Fruit fly (Drosophila melanogaster) whole organism, embryonic: ENCODE measurements around the gene CG10694.

Experiments
- Atf-2 ChIP-seq: fragments of 200-800 bp; sonication (Bioruptor generic); optimal IDR thresholded peaks from 2 replicates; lab custom pipeline; 2016; ENCODE audit warnings: missing biosample characterization, missing genetic modification characterization
- Atf3 ChIP-seq: fragments of 200-800 bp; sonication (Bioruptor generic); optimal IDR thresholded peaks from 3 replicates; lab custom pipeline; 2016; ENCODE audit warnings: missing biosample characterization, missing genetic modification characterization
- Blimp-1 ChIP-seq: fragments of 200-800 bp; sonication (Bioruptor generic); optimal IDR thresholded peaks from 3 replicates; lab custom pipeline; 2018; ENCODE audit warnings: missing biosample characterization, missing genetic modification characterization, mild to moderate bottlenecking, moderate library complexity, missing genetic modification reagents
- CG10654 ChIP-seq: fragments of 200-800 bp; sonication (Bioruptor generic); optimal IDR thresholded peaks from 2 replicates; lab custom pipeline; 2016; ENCODE audit warnings: missing biosample characterization, missing genetic modification characterization
- CG11093 ChIP-seq: fragments of 200-800 bp; sonication (Bioruptor generic); IDR thresholded peaks from 3 replicates; pipeline ENCODE4 v1.3.6; 2022; ENCODE audit warnings: missing biosample characterization, missing genetic modification characterization
- CG13287 ChIP-seq: fragments of 200-800 bp; sonication (Bioruptor generic); IDR thresholded peaks from 2 replicates; pipeline ENCODE4 v1.3.6; 2022; ENCODE audit warnings: missing biosample characterization, missing genetic modification characterization; ENCODE audit not compliant: partially characterized antibody
- CG13296 ChIP-seq: fragments of 200-800 bp; sonication (Bioruptor generic); optimal IDR thresholded peaks from 3 replicates; lab custom pipeline; 2018; ENCODE audit warnings: missing biosample characterization, mild to moderate bottlenecking, missing genetic modification characterization
- CG14860 ChIP-seq: fragments of 200-800 bp; sonication (Bioruptor generic); IDR thresholded peaks from 3 replicates; pipeline ENCODE4 v1.3.6; 2022; ENCODE audit warnings: missing biosample characterization, missing genetic modification characterization; ENCODE audit not compliant: partially characterized antibody
- CG17359 ChIP-seq: fragments of 200-800 bp; sonication (Bioruptor generic); optimal IDR thresholded peaks from 3 replicates; lab custom pipeline; 2018; ENCODE audit warnings: missing biosample characterization, mild to moderate bottlenecking, missing genetic modification characterization, moderate library complexity
- CG17385 ChIP-seq: fragments of 200-800 bp; sonication (Bioruptor generic); optimal IDR thresholded peaks from 3 replicates; lab custom pipeline; 2018; ENCODE audit warnings: missing biosample characterization, mild to moderate bottlenecking, missing genetic modification characterization
- CG18262 ChIP-seq: fragments of 200-800 bp; optimal IDR thresholded peaks from 3 replicates; lab custom pipeline; 2019; ENCODE audit warnings: missing biosample characterization, mild to moderate bottlenecking, missing genetic modification characterization, moderate library complexity
- CG2116 ChIP-seq: fragments of 200-800 bp; sonication (Bioruptor generic); optimal IDR thresholded peaks from 3 replicates; lab custom pipeline; 2018; ENCODE audit warnings: missing biosample characterization, mild to moderate bottlenecking, missing genetic modification characterization
- CG30020 ChIP-seq: fragments of 200-800 bp; optimal IDR thresholded peaks from 2 replicates; lab custom pipeline; 2019; ENCODE audit warnings: missing biosample characterization, mild to moderate bottlenecking, missing genetic modification characterization, moderate library complexity
- CG33213 ChIP-seq: fragments of 200-800 bp; sonication (Bioruptor generic); optimal IDR thresholded peaks from 3 replicates; lab custom pipeline; 2016; ENCODE audit warnings: missing biosample characterization, missing genetic modification characterization
- CG33557 ChIP-seq: fragments of 200-800 bp; sonication (Bioruptor generic); optimal IDR thresholded peaks from 2 replicates; lab custom pipeline; 2019; ENCODE audit warnings: missing biosample characterization, mild to moderate bottlenecking, missing genetic modification characterization, moderate library complexity
- CG34422 ChIP-seq: fragments of 200-800 bp; sonication (Bioruptor generic); IDR thresholded peaks from 3 replicates; pipeline ENCODE4 v1.3.6; 2022; ENCODE audit warnings: missing biosample characterization, missing genetic modification characterization
- CG6813 ChIP-seq: fragments of 200-800 bp; sonication (Bioruptor generic); optimal IDR thresholded peaks from 2 replicates; lab custom pipeline; 2017; ENCODE audit warnings: missing biosample characterization, missing genetic modification characterization, mild to moderate bottlenecking, moderate library complexity, missing genetic modification reagents
- CG8281 ChIP-seq: fragments of 200-800 bp; sonication (Bioruptor generic); optimal IDR thresholded peaks from 2 replicates; lab custom pipeline; 2018; ENCODE audit warnings: missing biosample characterization, mild to moderate bottlenecking, missing genetic modification characterization, moderate library complexity
- CG8290 ChIP-seq, 3 experiments: fragments of 200-800 bp; sonication (Bioruptor generic); optimal IDR thresholded peaks; 2 replicates each; lab custom pipeline; 2016 to 2019; ENCODE audit warnings: missing biosample characterization in 3 of 3, missing genetic modification characterization in 3 of 3, mild to moderate bottlenecking in 2 of 3, moderate library complexity in 1 of 3
- CG9727 ChIP-seq: fragments of 200-800 bp; sonication (Bioruptor generic); optimal IDR thresholded peaks from 3 replicates; lab custom pipeline; 2017; ENCODE audit warnings: missing biosample characterization, mild to moderate bottlenecking, missing genetic modification characterization
- CG9797 ChIP-seq: fragments of 200-800 bp; sonication (Bioruptor generic); optimal IDR thresholded peaks from 3 replicates; lab custom pipeline; 2018; ENCODE audit warnings: missing biosample characterization, mild to moderate bottlenecking, missing genetic modification characterization
- CTCF ChIP-seq: fragments of 200-800 bp; sonication (Bioruptor generic); optimal IDR thresholded peaks from 2 replicates; lab custom pipeline; 2017; ENCODE audit warnings: missing biosample characterization, mild to moderate bottlenecking, missing genetic modification characterization, moderate library complexity
- Dip3 ChIP-seq: fragments of 200-800 bp; sonication (Bioruptor generic); optimal IDR thresholded peaks from 3 replicates; lab custom pipeline; 2016; ENCODE audit warnings: missing biosample characterization, missing genetic modification characterization
- Drgx ChIP-seq: fragments of 200-800 bp; sonication (Bioruptor generic); IDR thresholded peaks from 2 replicates; pipeline ENCODE4 v1.3.6; 2022; ENCODE audit warnings: missing biosample characterization, missing genetic modification characterization
- Hmx ChIP-seq: fragments of 200-800 bp; sonication (Bioruptor generic); optimal IDR thresholded peaks from 2 replicates; lab custom pipeline; 2016; ENCODE audit warnings: missing biosample characterization, missing genetic modification characterization
- Hr39 ChIP-seq: fragments of >200 bp; optimal IDR thresholded peaks from 2 replicates; lab custom pipeline; 2017
- Mad ChIP-seq: fragments of 200-800 bp; sonication (Bioruptor generic); optimal IDR thresholded peaks from 2 replicates; lab custom pipeline; 2016; ENCODE audit warnings: missing biosample characterization, missing genetic modification characterization
- Meics ChIP-seq: fragments of 200-800 bp; sonication (Bioruptor generic); optimal IDR thresholded peaks from 2 replicates; lab custom pipeline; 2017; ENCODE audit warnings: missing biosample characterization, mild to moderate bottlenecking, missing genetic modification characterization
- Nf-YC ChIP-seq: fragments of 200-800 bp; optimal IDR thresholded peaks from 3 replicates; lab custom pipeline; 2019; ENCODE audit warnings: missing biosample characterization, mild to moderate bottlenecking, missing genetic modification characterization, moderate library complexity
- Tbp ChIP-seq: fragments of >200 bp; optimal IDR thresholded peaks from 2 replicates; lab custom pipeline; 2018; ENCODE audit warnings: missing biosample characterization, missing genetic modification characterization
- Usf ChIP-seq: fragments of 200-800 bp; sonication (Bioruptor generic); optimal IDR thresholded peaks from 2 replicates; lab custom pipeline; 2017; ENCODE audit warnings: missing genotype, missing biosample characterization, missing genetic modification characterization
- ap ChIP-seq: fragments of 200-800 bp; sonication (Bioruptor generic); IDR thresholded peaks from 2 replicates; pipeline ENCODE4 v1.3.6; 2022; ENCODE audit warnings: missing biosample characterization, missing genetic modification characterization
- cg ChIP-seq: fragments of 200-800 bp; sonication (Bioruptor generic); optimal IDR thresholded peaks from 3 replicates; lab custom pipeline; 2019; ENCODE audit warnings: missing biosample characterization, mild to moderate bottlenecking, missing genetic modification characterization, moderate library complexity
- esg ChIP-seq: fragments of 200-800 bp; sonication (Bioruptor generic); conservative IDR thresholded peaks from 2 replicates; pipeline ENCODE4 v1.3.6; 2022; ENCODE audit warnings: missing biosample characterization, missing genetic modification characterization
- eve ChIP-seq, 2 experiments: fragments of >200 bp; optimal IDR thresholded peaks; 2 replicates each; lab custom pipeline; 2017; ENCODE audit warnings: missing biosample characterization in 2 of 2, missing genetic modification characterization in 2 of 2
- fd96Cb ChIP-seq: fragments of 200-800 bp; sonication (Bioruptor generic); optimal IDR thresholded peaks from 2 replicates; lab custom pipeline; 2018; ENCODE audit warnings: missing biosample characterization, mild to moderate bottlenecking, missing genetic modification characterization, moderate library complexity
- fu2 ChIP-seq: fragments of 200-800 bp; sonication (Bioruptor generic); optimal IDR thresholded peaks from 2 replicates; lab custom pipeline; 2016; ENCODE audit warnings: missing biosample characterization, missing genetic modification characterization
- gfzf ChIP-seq: fragments of 200-800 bp; sonication (Bioruptor generic); optimal IDR thresholded peaks from 2 replicates; lab custom pipeline; 2016; ENCODE audit warnings: missing biosample characterization, mild to moderate bottlenecking, missing genetic modification characterization, moderate library complexity
- ind ChIP-seq: fragments of 200-800 bp; sonication (Bioruptor generic); optimal IDR thresholded peaks from 3 replicates; lab custom pipeline; 2016; ENCODE audit warnings: missing biosample characterization, missing genetic modification characterization
- knrl ChIP-seq: fragments of 200-800 bp; sonication (Bioruptor generic); IDR thresholded peaks from 3 replicates; pipeline ENCODE4 v1.3.6; 2022; ENCODE audit warnings: missing biosample characterization, missing genetic modification characterization; ENCODE audit not compliant: partially characterized antibody
- lab ChIP-seq: fragments of 200-800 bp; sonication (Bioruptor generic); optimal IDR thresholded peaks from 3 replicates; lab custom pipeline; 2017; ENCODE audit warnings: missing biosample characterization, missing genetic modification characterization, mild to moderate bottlenecking, moderate library complexity, missing genetic modification reagents
- onecut ChIP-seq: fragments of 200-800 bp; sonication (Bioruptor generic); IDR thresholded peaks from 2 replicates; pipeline ENCODE4 v1.3.6; 2022; ENCODE audit warnings: missing biosample characterization, missing genetic modification characterization
- org-1 ChIP-seq: fragments of 200-800 bp; sonication (Bioruptor generic); optimal IDR thresholded peaks from 2 replicates; lab custom pipeline; 2017; ENCODE audit warnings: missing biosample characterization, missing genetic modification characterization
- ro ChIP-seq: fragments of 200-800 bp; sonication (Bioruptor generic); IDR thresholded peaks from 2 replicates; pipeline ENCODE4 v1.3.6; 2022; ENCODE audit warnings: missing biosample characterization, missing genetic modification characterization
- tll ChIP-seq, 2 experiments: fragments of 200-800 bp in 1 of 2; fragments of >200 bp in 1 of 2; sonication (Bioruptor generic) in 1 of 2; optimal IDR thresholded peaks; 2 replicates each; lab custom pipeline; 2017 to 2019; ENCODE audit warnings: missing biosample characterization in 2 of 2, missing genetic modification characterization in 2 of 2, mild to moderate bottlenecking in 1 of 2, moderate library complexity in 1 of 2
- ttk ChIP-seq: fragments of 200-800 bp; sonication (Bioruptor generic); IDR thresholded peaks from 2 replicates; pipeline ENCODE4 v2.1.2; 2022; ENCODE audit warnings: missing biosample characterization, missing genetic modification characterization
- tup ChIP-seq: fragments of 200-800 bp; sonication (Bioruptor generic); optimal IDR thresholded peaks from 2 replicates; lab custom pipeline; 2016; ENCODE audit warnings: missing biosample characterization, mild to moderate bottlenecking, missing genetic modification characterization, moderate library complexity
- usp ChIP-seq: fragments of >200 bp; optimal IDR thresholded peaks from 2 replicates; lab custom pipeline; 2017; ENCODE audit warnings: missing biosample characterization, missing genetic modification characterization
- vnd ChIP-seq: fragments of 200-800 bp; sonication (Bioruptor generic); IDR thresholded peaks from 3 replicates; pipeline ENCODE4 v1.3.6; 2022; ENCODE audit warnings: missing biosample characterization, missing genetic modification characterization; ENCODE audit not compliant: partially characterized antibody
- wek ChIP-seq: fragments of 200-800 bp; sonication (Bioruptor generic); optimal IDR thresholded peaks from 3 replicates; lab custom pipeline; 2018; ENCODE audit warnings: missing biosample characterization, mild to moderate bottlenecking, missing genetic modification characterization, moderate library complexity

Gene CG10694

dm6 chr3R:24106059-24106631 lies 1.0 kb upstream of the CG10694 start:
- TF ChIP-seq lab (GFP tag; lab: Kevin White, UChicago) = peak; percentile 80
- no peak for TF ChIP-seq vnd (GFP tag; lab: Robert Waterston, UW)
- TF ChIP-seq CG9797 (GFP tag; lab: Kevin White, UChicago) = no peak
- TF ChIP-seq usp (GFP tag; lab: Kevin White, UChicago) = no peak
- peak; percentile 61 for TF ChIP-seq CG33213 (GFP tag; lab: Kevin White, UChicago)
- TF ChIP-seq CG13296 (GFP tag; lab: Kevin White, UChicago) = peak; percentile 46
- no peak for TF ChIP-seq esg (GFP tag; lab: Robert Waterston, UW)
- no peak for TF ChIP-seq CG30020 (tag; lab: Kevin White, UChicago)
- TF ChIP-seq onecut (GFP tag; lab: Robert Waterston, UW) = peak; percentile 60
- no peak for TF ChIP-seq fu2
- TF ChIP-seq fd96Cb (tag; lab: Kevin White, UChicago) = peak; percentile 1
- peak; percentile 13 for TF ChIP-seq org-1
- no peak for TF ChIP-seq Nf-YC
- peak; percentile 11 for TF ChIP-seq CG10654 (GFP tag; lab: Kevin White, UChicago)
- no peak for TF ChIP-seq CG2116
- no peak for TF ChIP-seq Atf3 (GFP tag; lab: Kevin White, UChicago)
- TF ChIP-seq CG13287 (GFP tag; lab: Robert Waterston, UW) = no peak
- no peak for TF ChIP-seq ro (GFP tag; lab: Robert Waterston, UW)
- no peak for TF ChIP-seq CG14860
- peak; percentile 75 for TF ChIP-seq CG17385 (GFP tag; lab: Kevin White, UChicago)
- TF ChIP-seq CG9727 = peak; percentile 32
- TF ChIP-seq eve (GFP tag; optimal IDR thresholded peaks at IDR 0.05; lab: Kevin White, UChicago) = no peak
- TF ChIP-seq Drgx = no peak
- TF ChIP-seq ap (GFP tag; lab: Robert Waterston, UW) = no peak
- peak; percentile 45 for TF ChIP-seq wek (GFP tag; lab: Kevin White, UChicago)
- no peak for TF ChIP-seq CG33557 (GFP tag; lab: Kevin White, UChicago)
- no peak for TF ChIP-seq tup (GFP tag; lab: Kevin White, UChicago)
- no peak for TF ChIP-seq Tbp (GFP tag; lab: Kevin White, UChicago)
- no peak for TF ChIP-seq CG11093 (GFP tag; lab: Robert Waterston, UW)
- no peak for TF ChIP-seq CTCF
- TF ChIP-seq ttk = no peak
- TF ChIP-seq gfzf (GFP tag; lab: Kevin White, UChicago) = no peak
- no peak for TF ChIP-seq CG8281 (tag; lab: Kevin White, UChicago)
- TF ChIP-seq Hmx (GFP tag; lab: Kevin White, UChicago) = no peak
- no peak for TF ChIP-seq Atf-2
- peak; percentile 49 for TF ChIP-seq Mad (GFP tag; lab: Kevin White, UChicago)
- no peak for TF ChIP-seq cg
- TF ChIP-seq Hr39 (lab: Kevin White, UChicago) = no peak
- TF ChIP-seq CG6813 (GFP tag; lab: Kevin White, UChicago) = peak; percentile 25
- peak; percentile 43 for TF ChIP-seq Dip3 (GFP tag; lab: Kevin White, UChicago)
- no peak for TF ChIP-seq Usf (GFP tag; lab: Kevin White, UChicago)
- TF ChIP-seq ind = peak; percentile 42
- peak; percentile 33 for TF ChIP-seq CG18262 (tag; lab: Kevin White, UChicago)
- peak; percentile 65 for TF ChIP-seq CG17359 (tag; lab: Kevin White, UChicago)
- peak; percentile 28 for TF ChIP-seq Meics (GFP tag; lab: Kevin White, UChicago)
- peak; percentile 48 for TF ChIP-seq Blimp-1
- TF ChIP-seq CG8290 (GFP tag; optimal IDR thresholded peaks at IDR 0.05; lab: Kevin White, UChicago) = peak; percentile 48
- peak; percentile 35 to 49 for TF ChIP-seq CG8290 (tag; optimal IDR thresholded peaks at IDR 0.05; lab: Kevin White, UChicago)
- TF ChIP-seq knrl (GFP tag; lab: Robert Waterston, UW) = no peak
- TF ChIP-seq CG34422 (GFP tag; lab: Robert Waterston, UW) = no peak
- TF ChIP-seq tll (GFP tag; optimal IDR thresholded peaks at IDR 0.05; lab: Kevin White, UChicago) = no peak
